Worm (Caenorhabditis elegans): ENCODE results near the gene K02E7.7.

DNA sequence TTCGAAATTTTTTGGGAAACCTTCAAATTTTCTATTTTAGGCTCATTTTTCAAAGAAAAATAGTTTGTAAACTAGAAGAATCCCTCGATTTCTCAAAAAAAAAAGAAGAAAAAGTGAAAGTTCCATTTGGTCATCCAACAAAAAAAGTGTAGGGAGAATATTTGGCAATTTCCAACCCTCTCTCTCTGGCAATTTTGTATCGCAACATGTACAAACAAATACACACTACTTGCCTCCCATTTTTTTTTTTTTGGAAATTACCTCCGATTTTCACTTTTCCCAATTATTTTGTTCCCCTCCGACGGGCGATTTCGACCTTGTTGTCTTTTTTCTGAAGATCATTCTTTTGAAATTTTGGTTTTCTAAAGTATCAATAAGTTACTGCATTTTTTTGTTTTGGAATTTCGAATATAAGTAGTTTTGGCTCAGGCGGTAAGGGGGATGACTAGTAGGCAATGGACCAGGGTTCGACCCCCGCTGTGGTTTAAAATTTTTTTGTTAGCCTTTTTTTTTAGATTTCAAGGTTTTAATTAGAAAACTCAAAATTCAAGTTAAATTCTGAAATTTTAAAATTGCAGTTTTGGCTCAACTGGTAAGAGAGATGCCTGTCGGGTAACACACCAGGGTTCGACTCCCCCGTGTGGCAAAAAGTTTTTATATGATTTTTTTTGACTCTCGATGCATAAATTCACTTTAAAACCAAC is 33.9 kb downstream of the K02E7.7 start:
- TF ChIP-seq dao-5 (tag; optimal IDR thresholded peaks at IDR 0.05) = no peak
- TF ChIP-seq W03F9.2 (tag; optimal IDR thresholded peaks at IDR 0.05) = no peak
